Worm (Caenorhabditis elegans): ENCODE results near the gene ttc-39B.

The ttc-39B gene

ce11 chrII:6334745-6335260 is 1.0 kb upstream of the ttc-39B start:
- TF ChIP-seq unc-62 (GFP tag; optimal IDR thresholded peaks at IDR 0.05), result no peak

ce11 chrII:6331222-6331830 is 2.5 kb downstream of the ttc-39B start, which contains the start of gene set-4:
Gene set-4, minus strand, starts transcription at chrII:6331341.
- TF ChIP-seq unc-62 (GFP tag; optimal IDR thresholded peaks at IDR 0.05), result no peak

- no peak for TF ChIP-seq unc-62 (GFP tag; optimal IDR thresholded peaks at IDR 0.05)
These were observed 5.1 kb downstream of the ttc-39B start for ce11 chrII:6328672-6329071.

ce11 chrII:6327317-6327716 is 6.5 kb downstream of the ttc-39B start:
- no peak for TF ChIP-seq unc-62 (GFP tag; optimal IDR thresholded peaks at IDR 0.05)

- TF ChIP-seq unc-62 (GFP tag; optimal IDR thresholded peaks at IDR 0.05), result no peak
These were observed 9.7 kb downstream of the ttc-39B start, which contains the start of gene sma-6 for ce11 chrII:6324086-6324485. Gene sma-6, plus strand, starts transcription at chrII:6324484.

- TF ChIP-seq unc-62 (GFP tag; optimal IDR thresholded peaks at IDR 0.05), result no peak
These were observed 10.8 kb downstream of the ttc-39B start, which contains the start of gene C32D5.4 for ce11 chrII:6322979-6323378. Gene C32D5.4, minus strand, starts transcription at chrII:6323079.

- TF ChIP-seq unc-62 (GFP tag; optimal IDR thresholded peaks at IDR 0.05), result no peak
These were observed 11.7 kb downstream of the ttc-39B start for ce11 chrII:6322081-6322480.

- no peak for TF ChIP-seq unc-62 (GFP tag; optimal IDR thresholded peaks at IDR 0.05)
These were observed 13.0 kb downstream of the ttc-39B start, which contains the start of gene efr-3 for ce11 chrII:6320655-6321388. Gene efr-3, minus strand, starts transcription at chrII:6321159.

ce11 chrII:6311888-6312287 is 21.9 kb downstream of the ttc-39B start:
- no peak for TF ChIP-seq unc-62 (GFP tag; optimal IDR thresholded peaks at IDR 0.05)

- TF ChIP-seq unc-62 (GFP tag; optimal IDR thresholded peaks at IDR 0.05), result no peak
These were observed 22.3 kb downstream of the ttc-39B start for ce11 chrII:6311459-6311858.

- TF ChIP-seq unc-62 (GFP tag; optimal IDR thresholded peaks at IDR 0.05), result no peak
These were observed 24.6 kb downstream of the ttc-39B start, which contains the start of gene glb-10 for ce11 chrII:6309198-6309597. Gene glb-10, minus strand, starts transcription at chrII:6309298.

- no peak for TF ChIP-seq unc-62 (GFP tag; optimal IDR thresholded peaks at IDR 0.05)
These were observed 27.7 kb downstream of the ttc-39B start, which contains the start of gene C29F5.8 for ce11 chrII:6306125-6306524. Gene C29F5.8, plus strand, starts transcription at chrII:6306425.

- TF ChIP-seq unc-62 (GFP tag; optimal IDR thresholded peaks at IDR 0.05), result no peak
These were observed 30.5 kb downstream of the ttc-39B start, which contains the start of gene C29F5.1 for ce11 chrII:6303209-6303740. Gene C29F5.1, plus strand, starts transcription at chrII:6303525.

- no peak for TF ChIP-seq unc-62 (GFP tag; optimal IDR thresholded peaks at IDR 0.05)
These were observed 39.5 kb downstream of the ttc-39B start, which contains the start of gene mps-1 for ce11 chrII:6294261-6294660. Gene mps-1, minus strand, starts transcription at chrII:6294361.

- TF ChIP-seq unc-62 (GFP tag; optimal IDR thresholded peaks at IDR 0.05), result no peak
These were observed 41.3 kb downstream of the ttc-39B start, which contains the start of gene nyn-3 for ce11 chrII:6292527-6292926. Gene nyn-3, minus strand, starts transcription at chrII:6292627.

- TF ChIP-seq unc-62 (GFP tag; optimal IDR thresholded peaks at IDR 0.05), result no peak
These were observed 43.7 kb downstream of the ttc-39B start, which contains the start of gene upb-1 for ce11 chrII:6290047-6290582. Gene upb-1, minus strand, starts transcription at chrII:6290097.

All from whole organism, dauer.